Worm (Caenorhabditis elegans): ENCODE results near the gene utp-20.

ce11 chrII:6568707-6569106 is 32.5 kb downstream of the utp-20 start, which contains the start of gene sra-27:
- TF ChIP-seq pat-9 (tag; optimal IDR thresholded peaks at IDR 0.05) (no peak), ztf-16 (tag; optimal IDR thresholded peaks at IDR 0.05) (no peak), ceh-48 (tag; optimal IDR thresholded peaks at IDR 0.05) (no peak), ceh-19 (GFP tag; optimal IDR thresholded peaks at IDR 0.05) (no peak), unc-55 (GFP tag; optimal IDR thresholded peaks at IDR 0.05) (no peak), pha-4 (tag; optimal IDR thresholded peaks at IDR 0.05) (no peak), ceh-6 (GFP tag; optimal IDR thresholded peaks at IDR 0.05) (no peak), nfya-1 (tag; optimal IDR thresholded peaks at IDR 0.05) (no peak)
